Worm (Caenorhabditis elegans): ENCODE results near the gene H20E11.3.

The H20E11.3 gene

ce11 chrIV:6802132-6802531, 22.5 kb upstream of the H20E11.3 start, which contains the start of the genes cest-4 and C17H12.11:
Gene cest-4, minus strand, starts transcription at chrIV:6802337.
Gene C17H12.11, plus strand, starts transcription at chrIV:6802387.
- TF ChIP-seq fos-1 (tag; optimal IDR thresholded peaks at IDR 0.05) = peak; percentile 95
- no peak for TF ChIP-seq Y55F3AM.14 (GFP tag; optimal IDR thresholded peaks at IDR 0.05)
- peak; percentile 43 for TF ChIP-seq sma-9 (GFP tag; optimal IDR thresholded peaks at IDR 0.05)
- no peak for TF ChIP-seq sma-9 (tag; optimal IDR thresholded peaks at IDR 0.05)
- peak; percentile 34 for TF ChIP-seq skn-1 (tag; optimal IDR thresholded peaks at IDR 0.05)

ce11 chrIV:6803294-6803693, 21.3 kb upstream of the H20E11.3 start:
- no peak for TF ChIP-seq ztf-1 (GFP tag; conservative IDR thresholded peaks at IDR 0.05)
- no peak for TF ChIP-seq nhr-25 (tag; optimal IDR thresholded peaks at IDR 0.05)
- no peak for TF ChIP-seq lin-13 (GFP tag; optimal IDR thresholded peaks at IDR 0.05)
- no peak for TF ChIP-seq nhr-23 (tag; optimal IDR thresholded peaks at IDR 0.05)
- no peak for TF ChIP-seq C34F6.9 (tag; optimal IDR thresholded peaks at IDR 0.05)
- no peak for TF ChIP-seq ceh-16 (tag; optimal IDR thresholded peaks at IDR 0.05)
- TF ChIP-seq nhr-6 (tag; optimal IDR thresholded peaks at IDR 0.05) = no peak
- no peak for TF ChIP-seq nhr-77 (tag; optimal IDR thresholded peaks at IDR 0.05)
- no peak for TF ChIP-seq ceh-82 (tag; optimal IDR thresholded peaks at IDR 0.05)
- no peak for TF ChIP-seq alr-1 (tag; optimal IDR thresholded peaks at IDR 0.05)
- TF ChIP-seq nhr-11 (tag; optimal IDR thresholded peaks at IDR 0.05) = no peak
- TF ChIP-seq nhr-21 (tag; optimal IDR thresholded peaks at IDR 0.05) = no peak
- TF ChIP-seq blmp-1 (tag; optimal IDR thresholded peaks at IDR 0.05; ENCODE audit: insufficient read depth) = no peak
- no peak for TF ChIP-seq lsy-2 (tag; optimal IDR thresholded peaks at IDR 0.05)
- no peak for TF ChIP-seq snpc-4 (tag; optimal IDR thresholded peaks at IDR 0.05)
- TF ChIP-seq nhr-12 (tag; optimal IDR thresholded peaks at IDR 0.05) = no peak
- TF ChIP-seq mbf-1 (tag; optimal IDR thresholded peaks at IDR 0.05) = no peak
- TF ChIP-seq egl-27 (tag; optimal IDR thresholded peaks at IDR 0.05) = no peak
- TF ChIP-seq F13H6.1 (tag; optimal IDR thresholded peaks at IDR 0.05) = no peak
- no peak for TF ChIP-seq elt-1 (tag; optimal IDR thresholded peaks at IDR 0.05)

DNA sequence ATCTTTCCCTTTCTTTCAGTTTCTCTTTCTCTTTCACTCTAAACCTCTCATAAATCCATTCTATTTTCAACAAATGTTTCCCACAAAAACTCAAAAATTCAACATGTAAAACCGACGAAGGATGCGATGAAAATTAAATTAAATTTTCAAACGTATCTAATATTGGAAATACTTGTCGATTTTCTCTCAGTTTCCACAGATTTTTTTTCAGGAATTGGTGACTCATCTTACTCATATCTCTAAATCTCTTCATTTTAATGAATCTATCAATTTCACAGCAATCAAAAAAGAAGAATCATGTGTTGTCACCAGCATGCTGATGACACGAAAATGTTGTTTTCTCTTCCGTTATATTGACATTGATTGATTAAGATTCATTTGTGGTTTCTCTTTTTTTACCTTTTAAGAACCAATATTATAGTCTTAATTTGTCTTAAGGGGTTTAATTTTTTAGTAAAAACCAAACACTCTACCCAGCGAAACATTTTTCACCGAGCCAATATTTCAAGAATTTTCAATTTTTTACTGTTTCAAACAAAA, 20.7 kb upstream of the H20E11.3 start:
- TF ChIP-seq ztf-11 (tag; optimal IDR thresholded peaks at IDR 0.05) (no peak), alr-1 (tag; optimal IDR thresholded peaks at IDR 0.05) (no peak), nhr-11 (tag; optimal IDR thresholded peaks at IDR 0.05) (no peak), ZK546.5 (tag; optimal IDR thresholded peaks at IDR 0.05) (no peak), skn-1 (tag; optimal IDR thresholded peaks at IDR 0.05) (no peak), gmeb-1 (tag; optimal IDR thresholded peaks at IDR 0.05) (no peak), elt-1 (tag; optimal IDR thresholded peaks at IDR 0.05) (no peak), aly-2 (tag; optimal IDR thresholded peaks at IDR 0.05) (no peak), sma-9 (GFP tag; optimal IDR thresholded peaks at IDR 0.05) (peak; percentile 21), sma-9 (tag; optimal IDR thresholded peaks at IDR 0.05) (no peak), mab-5 (tag; optimal IDR thresholded peaks at IDR 0.05) (peak; percentile 2), C34F6.9 (tag; optimal IDR thresholded peaks at IDR 0.05) (no peak), nhr-25 (tag; optimal IDR thresholded peaks at IDR 0.05) (no peak), egl-27 (tag; optimal IDR thresholded peaks at IDR 0.05) (no peak), fos-1 (tag; optimal IDR thresholded peaks at IDR 0.05) (peak; percentile 18), ztf-1 (GFP tag; conservative IDR thresholded peaks at IDR 0.05) (no peak), crh-2 (tag; optimal IDR thresholded peaks at IDR 0.05) (no peak), zag-1 (tag; optimal IDR thresholded peaks at IDR 0.05) (no peak), nhr-6 (tag; optimal IDR thresholded peaks at IDR 0.05) (no peak), ceh-16 (tag; optimal IDR thresholded peaks at IDR 0.05) (no peak), sma-3 (GFP tag; optimal IDR thresholded peaks at IDR 0.05) (no peak), peb-1 (tag; optimal IDR thresholded peaks at IDR 0.05) (no peak), lin-39 (tag; optimal IDR thresholded peaks at IDR 0.05) (no peak), nhr-21 (tag; optimal IDR thresholded peaks at IDR 0.05) (no peak), mdl-1 (tag; optimal IDR thresholded peaks at IDR 0.05) (no peak), ztf-4 (tag; optimal IDR thresholded peaks at IDR 0.05) (no peak), ceh-82 (tag; optimal IDR thresholded peaks at IDR 0.05) (no peak)

DNA sequence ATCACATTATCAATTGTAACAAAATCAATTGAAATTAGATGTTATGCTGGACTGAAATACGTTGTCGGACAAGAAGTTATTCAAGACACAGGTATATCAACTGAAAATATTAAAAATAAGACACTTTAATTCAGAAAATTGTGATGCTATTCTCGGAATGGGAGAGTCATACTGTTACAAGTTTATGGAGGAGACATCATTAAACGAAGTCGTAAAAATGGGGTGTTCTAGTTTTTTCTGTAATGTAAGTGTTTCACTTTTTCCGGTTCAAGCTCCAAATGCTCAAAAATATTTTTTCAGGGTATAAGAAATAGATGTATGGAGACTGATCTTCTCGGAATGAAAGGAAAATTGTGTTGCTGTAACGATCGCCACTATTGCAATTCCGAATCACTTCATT, 19.8 kb upstream of the H20E11.3 start, which contains the start of gene C17H12.37:
TSS of gene C17H12.37 (plus strand) at position 301 of the 400 bp plus-strand sequence.
- TF ChIP-seq fos-1 (tag; optimal IDR thresholded peaks at IDR 0.05) (no peak), nhr-237 (tag; optimal IDR thresholded peaks at IDR 0.05) (no peak), ZK546.5 (tag; optimal IDR thresholded peaks at IDR 0.05) (no peak), nhr-21 (tag; optimal IDR thresholded peaks at IDR 0.05) (no peak), lin-11 (tag; optimal IDR thresholded peaks at IDR 0.05) (no peak), Y55F3AM.14 (GFP tag; optimal IDR thresholded peaks at IDR 0.05) (no peak), nhr-77 (tag; optimal IDR thresholded peaks at IDR 0.05) (no peak), peb-1 (tag; optimal IDR thresholded peaks at IDR 0.05) (no peak), lin-39 (tag; optimal IDR thresholded peaks at IDR 0.05) (no peak), zag-1 (tag; optimal IDR thresholded peaks at IDR 0.05) (no peak), crh-2 (tag; optimal IDR thresholded peaks at IDR 0.05) (no peak), elt-3 (tag; optimal IDR thresholded peaks at IDR 0.05) (no peak)

Data from whole organism, L2 larva.